Worm (Caenorhabditis elegans): ENCODE data around the gene F55A4.13.

- TF ChIP-seq cog-1 (tag; optimal IDR thresholded peaks at IDR 0.05) (no peak), ref-1 (GFP tag; conservative IDR thresholded peaks at IDR 0.05) (no peak), med-1 (GFP tag; optimal IDR thresholded peaks at IDR 0.05; ENCODE audit: insufficient read depth) (no peak), flt-1 (GFP tag; IDR thresholded peaks at IDR 0.05) (no peak)
These were observed 46.7 kb upstream of the F55A4.13 start for ce11 chrX:1064064-1064463.

Data from whole organism, midembryonic.